Worm (Caenorhabditis elegans) whole organism, young adult: ENCODE measurements around the gene ZK1320.7.

ENCODE experiments used
- B0019.2 ChIP-seq: fragments of 200-800 bp; sonication (Bioruptor generic); conservative IDR thresholded peaks from 2 replicates; pipeline ENCODE4 v1.3.6; 2022; ENCODE audit warnings: missing genetic modification reagents, missing genetic modification characterization, missing compliant biosample characterization
- B0336.3 ChIP-seq: fragments of 200-800 bp; sonication (Bioruptor generic); IDR thresholded peaks from 2 replicates; pipeline ENCODE4 v1.3.6; 2022; ENCODE audit warnings: missing genetic modification characterization, missing compliant biosample characterization
- C17E4.6 ChIP-seq: fragments of 200-800 bp; sonication (Bioruptor generic); IDR thresholded peaks from 2 replicates; pipeline ENCODE4 v1.3.6; 2022; ENCODE audit warnings: missing genetic modification reagents, missing genetic modification characterization, missing compliant biosample characterization
- D2030.7 ChIP-seq: fragments of 200-800 bp; sonication (Bioruptor generic); IDR thresholded peaks from 2 replicates; pipeline ENCODE4 v1.3.6; 2022; ENCODE audit warnings: missing genetic modification reagents, missing genetic modification characterization, missing compliant biosample characterization
- F33H1.4 ChIP-seq: fragments of 200-800 bp; sonication (Bioruptor generic); IDR thresholded peaks from 2 replicates; pipeline ENCODE4 v1.3.6; 2022; ENCODE audit warnings: missing genetic modification reagents, missing genetic modification characterization, missing compliant biosample characterization
- F39B2.1 ChIP-seq: fragments of 200-800 bp; sonication (Bioruptor generic); IDR thresholded peaks from 2 replicates; pipeline ENCODE4 v1.3.6; 2022; ENCODE audit warnings: missing genetic modification reagents, missing genetic modification characterization, missing compliant biosample characterization
- Y53G8AR.9 ChIP-seq: fragments of 200-800 bp; sonication (Bioruptor generic); conservative IDR thresholded peaks from 2 replicates; pipeline ENCODE4 v1.3.6; 2022; ENCODE audit warnings: missing genetic modification reagents, missing genetic modification characterization, missing compliant biosample characterization
- Y56A3A.18 ChIP-seq: fragments of 200-800 bp; sonication (Bioruptor generic); IDR thresholded peaks from 2 replicates; pipeline ENCODE4 v1.3.6; 2022; ENCODE audit warnings: missing genetic modification reagents, missing genetic modification characterization, missing compliant biosample characterization
- Y95B8A.8 ChIP-seq: fragments of 200-800 bp; sonication (Bioruptor generic); IDR thresholded peaks from 2 replicates; pipeline ENCODE4 v1.3.6; 2022; ENCODE audit warnings: missing genetic modification reagents, missing genetic modification characterization, missing compliant biosample characterization
- aptf-2 ChIP-seq: fragments of 200-800 bp; sonication (Bioruptor generic); conservative IDR thresholded peaks from 2 replicates; pipeline ENCODE4 v1.3.6; 2022; ENCODE audit warnings: missing genetic modification reagents, missing genetic modification characterization, missing compliant biosample characterization
- attf-3 ChIP-seq: fragments of 200-800 bp; sonication (Bioruptor generic); conservative IDR thresholded peaks from 2 replicates; pipeline ENCODE4 v1.3.6; 2022; ENCODE audit warnings: missing genetic modification reagents, missing genetic modification characterization, missing compliant biosample characterization
- attf-5 ChIP-seq: fragments of 200-800 bp; sonication (Bioruptor generic); optimal IDR thresholded peaks from 2 replicates; lab custom pipeline; 2018; ENCODE audit warnings: mild to moderate bottlenecking, missing genetic modification characterization, missing compliant biosample characterization
- bed-1 ChIP-seq: fragments of 200-800 bp; sonication (Bioruptor generic); IDR thresholded peaks from 2 replicates; pipeline ENCODE4 v1.3.6; 2022; ENCODE audit warnings: missing genetic modification reagents, missing genetic modification characterization, missing compliant biosample characterization
- ceh-58 ChIP-seq: fragments of 200-800 bp; sonication (Bioruptor generic); IDR thresholded peaks from 2 replicates; pipeline ENCODE4 v1.3.6; 2022; ENCODE audit warnings: missing genetic modification characterization, missing compliant biosample characterization
- ceh-91 ChIP-seq: fragments of 200-800 bp; sonication (Bioruptor generic); IDR thresholded peaks from 2 replicates; pipeline ENCODE4 v1.3.6; 2022; ENCODE audit warnings: missing genetic modification reagents, missing genetic modification characterization, missing compliant biosample characterization
- dox-1 ChIP-seq: fragments of 200-800 bp; sonication (Bioruptor generic); IDR thresholded peaks from 2 replicates; pipeline ENCODE4 v1.3.6; 2022; ENCODE audit warnings: missing genetic modification reagents, missing genetic modification characterization, missing compliant biosample characterization
- dpff-1 ChIP-seq: sonication (generic microtip); optimal IDR thresholded peaks from 2 replicates; lab custom pipeline; 2017; ENCODE audit warnings: mild to moderate bottlenecking, missing genetic modification characterization, missing compliant biosample characterization
- egrh-3 ChIP-seq: fragments of 200-800 bp; sonication (Bioruptor generic); IDR thresholded peaks from 2 replicates; pipeline ENCODE4 v1.3.6; 2022; ENCODE audit warnings: missing genetic modification reagents, missing genetic modification characterization, missing compliant biosample characterization
- hmg-1.2 ChIP-seq: fragments of 200-800 bp; sonication (Bioruptor generic); IDR thresholded peaks from 2 replicates; pipeline ENCODE4 v1.3.6; 2022; ENCODE audit warnings: missing genetic modification reagents, missing genetic modification characterization, missing compliant biosample characterization
- hsf-1 ChIP-seq: fragments of 200-800 bp; sonication (Bioruptor generic); IDR thresholded peaks from 2 replicates; pipeline ENCODE4 v1.3.6; 2022; ENCODE audit warnings: missing genetic modification reagents, missing genetic modification characterization, missing compliant biosample characterization
- lag-1 ChIP-seq: fragments of 200-800 bp; sonication (Bioruptor generic); IDR thresholded peaks from 2 replicates; pipeline ENCODE4 v1.3.6; 2022; ENCODE audit warnings: missing genetic modification reagents, missing genetic modification characterization, missing compliant biosample characterization
- lin-35 ChIP-seq, 3 experiments: fragments of 150-350 bp in 2 of 3; sonication (generic microtip) in 1 of 3; optimal IDR thresholded peaks; 2 replicates each; lab custom pipeline; 2014 to 2018; ENCODE audit warnings: missing biosample characterization in 3 of 3, missing genetic modification characterization in 3 of 3, missing genetic modification reagents in 3 of 3
- lin-40 ChIP-seq: sonication (generic microtip); optimal IDR thresholded peaks from 2 replicates; lab custom pipeline; 2016; ENCODE audit warnings: missing genetic modification characterization, mild to moderate bottlenecking, missing compliant biosample characterization, missing genotype, missing genetic modification reagents
- lin-54 ChIP-seq: fragments of 200-800 bp; sonication (Bioruptor generic); optimal IDR thresholded peaks from 2 replicates; lab custom pipeline; 2018; ENCODE audit warnings: mild to moderate bottlenecking, missing genetic modification characterization, missing compliant biosample characterization
- lsy-27 ChIP-seq: sonication (generic microtip); optimal IDR thresholded peaks from 2 replicates; lab custom pipeline; 2017; ENCODE audit warnings: missing genetic modification characterization, mild to moderate bottlenecking, missing compliant biosample characterization, antibody characterized with exemption, missing genotype, borderline replicate concordance; ENCODE audit not compliant: insufficient read depth
- madf-3 ChIP-seq: fragments of 200-800 bp; sonication (Bioruptor generic); IDR thresholded peaks from 2 replicates; pipeline ENCODE4 v1.3.6; 2022; ENCODE audit warnings: missing genetic modification reagents, missing genetic modification characterization, missing compliant biosample characterization
- madf-6 ChIP-seq: fragments of 200-800 bp; sonication (Bioruptor generic); IDR thresholded peaks from 2 replicates; pipeline ENCODE4 v1.3.6; 2022; ENCODE audit warnings: missing genetic modification reagents, missing genetic modification characterization, missing compliant biosample characterization
- madf-8 ChIP-seq: fragments of 200-800 bp; sonication (Bioruptor generic); conservative IDR thresholded peaks from 2 replicates; pipeline ENCODE4 v1.3.6; 2022; ENCODE audit warnings: missing genetic modification reagents, missing genetic modification characterization, missing compliant biosample characterization
- mcd-1 ChIP-seq: fragments of 200-800 bp; sonication (Bioruptor generic); IDR thresholded peaks from 2 replicates; pipeline ENCODE4 v1.3.6; 2022; ENCODE audit warnings: missing genetic modification reagents, missing genetic modification characterization, missing compliant biosample characterization
- pbrm-1 ChIP-seq: fragments of 200-800 bp; sonication (Bioruptor generic); IDR thresholded peaks from 2 replicates; pipeline ENCODE4 v1.3.6; 2022; ENCODE audit warnings: missing genetic modification reagents, missing genetic modification characterization, missing compliant biosample characterization
- rcor-1 ChIP-seq: fragments of 200-800 bp; sonication (Bioruptor generic); IDR thresholded peaks from 2 replicates; pipeline ENCODE4 v1.3.6; 2022; ENCODE audit warnings: missing genetic modification reagents, missing genetic modification characterization, missing compliant biosample characterization
- rec-8 ChIP-seq, 2 experiments: sonication (generic microtip); optimal IDR thresholded peaks; 2 replicates each; lab custom pipeline; 2016; ENCODE audit warnings: mild to moderate bottlenecking in 2 of 2, missing genetic modification characterization in 2 of 2, missing genetic modification reagents in 2 of 2, missing genotype in 2 of 2, missing biosample characterization in 1 of 2, missing compliant biosample characterization in 1 of 2, moderate library complexity in 1 of 2
- snpc-1.1 ChIP-seq: sonication (generic microtip); optimal IDR thresholded peaks from 2 replicates; lab custom pipeline; 2017; ENCODE audit warnings: missing genetic modification characterization, mild to moderate bottlenecking, missing compliant biosample characterization, antibody characterized with exemption, moderate library complexity, missing genotype, missing genetic modification reagents; ENCODE audit not compliant: insufficient read depth
- xnd-1 ChIP-seq: sonication (generic microtip); optimal IDR thresholded peaks from 2 replicates; lab custom pipeline; 2016; ENCODE audit warnings: missing genotype, missing genetic modification reagents, missing genetic modification characterization, missing compliant biosample characterization
- ztf-28 ChIP-seq: fragments of 200-800 bp; sonication (Bioruptor generic); IDR thresholded peaks from 2 replicates; pipeline ENCODE4 v1.3.6; 2022; ENCODE audit warnings: missing genetic modification reagents, missing genetic modification characterization, missing compliant biosample characterization

ZK1320.7 gene

DNA sequence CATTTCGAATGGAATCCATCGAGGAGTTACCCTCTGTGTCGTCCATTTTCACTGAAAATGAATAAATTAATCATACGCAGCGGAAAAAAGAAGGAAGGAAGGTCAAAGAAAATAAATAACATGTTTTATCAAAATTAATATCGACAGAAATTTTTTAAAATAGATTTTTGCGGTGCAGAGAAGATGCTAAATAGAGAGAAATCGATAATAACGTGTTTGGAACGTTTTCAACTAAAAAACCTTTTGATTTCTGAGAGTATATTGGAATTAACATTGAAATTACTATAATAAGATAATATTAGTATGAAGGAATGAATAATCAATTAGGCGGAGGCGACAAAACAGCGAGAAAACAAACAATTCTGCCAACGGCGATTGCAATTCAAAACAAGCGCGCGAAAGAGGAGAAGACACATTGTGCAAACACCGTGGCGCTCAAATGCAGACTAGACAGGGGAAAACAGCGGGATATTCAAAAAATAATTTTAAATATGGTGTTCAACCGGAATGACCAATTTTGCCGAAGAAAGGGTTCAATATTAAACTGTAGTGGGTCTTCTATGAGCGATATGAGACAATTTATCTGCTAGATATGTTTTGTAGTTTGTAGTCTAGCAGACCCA lies 45.1 kb downstream of the ZK1320.7 start, which contains the start of gene wee-1.3 (continued):
- TF ChIP-seq lag-1 (GFP tag; lab: Robert Waterston, UW) (no peak), bed-1 (GFP tag; lab: Robert Waterston, UW) (no peak), rec-8 (tag; optimal IDR thresholded peaks at IDR 0.05; lab: Kevin White, UChicago) (no peak), ceh-91 (GFP tag; lab: Robert Waterston, UW) (peak; percentile 48; the same call in 1 of the 2 replicates), lin-40 (peak; percentile 52), lin-35 (GFP tag; optimal IDR thresholded peaks at IDR 0.05; lab: Kevin White, UChicago) (peak; percentile 20 to 95 (median 70)), lin-54 (GFP tag; lab: Kevin White, UChicago) (peak; percentile 98), attf-5 (GFP tag; lab: Kevin White, UChicago) (peak; percentile 68)

DNA sequence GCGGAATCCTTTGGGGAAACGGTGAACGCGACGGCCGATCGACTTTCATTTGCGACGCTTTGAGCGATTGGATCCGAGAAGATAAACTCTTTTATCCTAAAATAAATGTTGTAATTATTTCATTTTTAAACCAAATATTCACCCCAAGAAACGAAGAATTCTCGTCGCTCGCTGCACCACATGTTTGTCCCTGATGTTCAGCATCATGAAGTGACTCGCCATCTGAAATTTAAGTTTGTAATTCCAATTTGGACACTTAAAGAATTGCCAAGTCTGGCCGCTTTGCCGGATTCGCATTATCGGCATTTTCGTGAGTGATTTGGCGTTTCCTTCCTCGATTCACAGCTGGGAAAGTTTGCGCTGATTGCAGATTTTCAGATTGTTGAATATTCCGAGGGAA lies 46.5 kb downstream of the ZK1320.7 start, which contains the start of gene Y53C12A.6:
Gene Y53C12A.6, minus strand, starts transcription at position 101 of the 400 bp plus-strand sequence.
- TF ChIP-seq madf-6 (GFP tag; lab: Robert Waterston, UW) (no peak), snpc-1.1 (tag; lab: Kevin White, UChicago) (no peak), aptf-2 (GFP tag; lab: Robert Waterston, UW) (no peak), Y95B8A.8 (GFP tag; lab: Robert Waterston, UW) (no peak), ceh-58 (GFP tag; lab: Robert Waterston, UW) (no peak), lsy-27 (tag; lab: Kevin White, UChicago) (no peak), dpff-1 (no peak), B0336.3 (GFP tag; lab: Robert Waterston, UW) (no peak), Y56A3A.18 (GFP tag; lab: Robert Waterston, UW) (no peak), F39B2.1 (GFP tag; lab: Robert Waterston, UW) (no peak)

DNA sequence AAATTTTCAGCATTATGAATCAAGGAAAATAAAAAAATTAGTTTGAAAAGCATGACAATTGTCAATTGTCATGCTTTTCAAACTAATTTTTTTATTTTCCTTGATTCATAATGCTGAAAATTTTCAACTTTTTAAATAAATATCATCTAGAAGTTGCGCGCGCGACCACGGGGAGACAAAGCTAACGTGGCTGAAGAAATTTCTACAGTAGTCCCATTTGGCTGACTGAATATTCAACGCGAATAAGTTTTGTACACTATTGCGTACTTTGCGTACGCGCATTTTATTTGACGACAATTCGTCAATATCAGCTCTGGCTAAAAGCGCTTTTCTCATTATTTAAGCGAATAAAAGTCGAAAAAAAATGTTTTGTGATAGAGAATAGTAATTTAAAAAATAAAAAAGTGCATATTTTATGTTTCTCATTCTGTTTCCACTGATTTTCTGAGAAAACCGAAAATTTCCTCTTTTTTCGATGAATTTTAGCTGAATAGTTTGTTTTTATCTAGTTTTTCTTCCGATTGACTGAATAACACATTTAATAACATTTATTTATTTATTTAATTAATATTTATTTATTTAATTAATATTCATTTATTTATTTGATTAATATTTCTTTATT lies 47.3 kb downstream of the ZK1320.7 start, which contains the start of gene Y53C12A.11:
Gene Y53C12A.11, minus strand, starts transcription at position 68 of the 622 bp plus-strand sequence.
- TF ChIP-seq dox-1 (GFP tag; lab: Robert Waterston, UW) (peak; percentile 85), C17E4.6 (GFP tag; lab: Robert Waterston, UW) (peak; percentile 75; the same call in 1 of the 2 replicates), hsf-1 (GFP tag; lab: Robert Waterston, UW) (0 out of 2 replicates have a peak, but pooled peaks have one; percentile 32), D2030.7 (GFP tag; lab: Robert Waterston, UW) (peak; percentile 90), F33H1.4 (peak; percentile 84), Y95B8A.8 (GFP tag; lab: Robert Waterston, UW) (0 out of 2 replicates have a peak, but pooled peaks have one; percentile 34), ztf-28 (GFP tag; lab: Robert Waterston, UW) (peak; percentile 67; the same call in 1 of the 2 replicates), pbrm-1 (GFP tag; lab: Robert Waterston, UW) (peak; percentile 63; the same call in 1 of the 2 replicates), mcd-1 (GFP tag; lab: Robert Waterston, UW) (peak; percentile 79), Y53G8AR.9 (GFP tag; lab: Robert Waterston, UW) (0 out of 2 replicates have a peak, but pooled peaks have one; percentile 54), attf-3 (GFP tag; lab: Robert Waterston, UW) (peak; percentile 82), xnd-1 (tag; lab: Kevin White, UChicago) (peak; percentile 26), egrh-3 (GFP tag; lab: Robert Waterston, UW) (0 out of 2 replicates have a peak, but pooled peaks have one; percentile 12), madf-8 (peak; percentile 87), madf-6 (GFP tag; lab: Robert Waterston, UW) (peak; percentile 92), ceh-91 (GFP tag; lab: Robert Waterston, UW) (peak; percentile 90), lin-54 (GFP tag; lab: Kevin White, UChicago) (peak; percentile 23), B0019.2 (peak; percentile 60; the same call in 1 of the 2 replicates), hmg-1.2 (GFP tag; lab: Robert Waterston, UW) (peak; percentile 96), rcor-1 (GFP tag; lab: Robert Waterston, UW) (peak; percentile 75), madf-3 (peak; percentile 88; the same call in 1 of the 2 replicates)
- TF ChIP-seq, all 124 proteins: peak for 21; not testable (repeated sequence) for 103
